Fruit fly (Drosophila melanogaster): ENCODE measurements around the gene CG31639.

- TF ChIP-seq usp (GFP tag; optimal IDR thresholded peaks at IDR 0.05) = no peak
- TF ChIP-seq dmrt93B (GFP tag; optimal IDR thresholded peaks at IDR 0.05) = no peak
- no peak for TF ChIP-seq CG32264 (GFP tag; optimal IDR thresholded peaks at IDR 0.05)
These were observed 14.2 kb upstream of the CG31639 start for dm6 chr2L:6169119-6169518.

Measured in whole organism, wandering third instar larva.